Fruit fly (Drosophila melanogaster): ENCODE results near the gene CG14050.

CG14050 gene

dm6 chrX:2296230-2297044 lies 29.6 kb downstream of the CG14050 start (continued):
- TF ChIP-seq bab2 (GFP tag; optimal IDR thresholded peaks at IDR 0.05) (peak; percentile 91), sob (GFP tag; IDR thresholded peaks at IDR 0.05) (peak; percentile 76), CG16815 (GFP tag; optimal IDR thresholded peaks at IDR 0.05) (peak; percentile 96), sima (GFP tag; optimal IDR thresholded peaks at IDR 0.05) (peak; percentile 78), CG2120 (GFP tag; optimal IDR thresholded peaks at IDR 0.05) (peak; percentile 94), CG8359 (GFP tag; optimal IDR thresholded peaks at IDR 0.05; ENCODE audit: borderline replicate concordance) (peak; percentile 88), CG14050 (GFP tag; IDR thresholded peaks at IDR 0.05) (peak; percentile 55), wdn (GFP tag; IDR thresholded peaks at IDR 0.05) (no peak), CG3065 (GFP tag; optimal IDR thresholded peaks at IDR 0.05) (peak; percentile 80), CG10654 (GFP tag; optimal IDR thresholded peaks at IDR 0.05) (peak; percentile 88), CG3407 (GFP tag; optimal IDR thresholded peaks at IDR 0.05) (peak; percentile 86), tx (GFP tag; optimal IDR thresholded peaks at IDR 0.05) (peak; percentile 94), Camta (GFP tag; optimal IDR thresholded peaks at IDR 0.05) (peak; percentile 95), CG15011 (GFP tag; optimal IDR thresholded peaks at IDR 0.05) (peak; percentile 93), CG4820 (GFP tag; optimal IDR thresholded peaks at IDR 0.05) (peak; percentile 92), CG31224 (GFP tag; IDR thresholded peaks at IDR 0.05) (peak; percentile 57), CG30403 (GFP tag; optimal IDR thresholded peaks at IDR 0.05) (peak; percentile 95), CG4328 (GFP tag; optimal IDR thresholded peaks at IDR 0.05) (peak; percentile 87), onecut (GFP tag; IDR thresholded peaks at IDR 0.05) (peak; percentile 90), Ptx1 (GFP tag; IDR thresholded peaks at IDR 0.05) (peak; percentile 88), CG12299 (tag; optimal IDR thresholded peaks at IDR 0.05) (peak; percentile 79), Atf-2 (GFP tag; optimal IDR thresholded peaks at IDR 0.05) (peak; percentile 97), HmgZ (tag; optimal IDR thresholded peaks at IDR 0.05) (peak; percentile 90), Dip3 (GFP tag; optimal IDR thresholded peaks at IDR 0.05) (peak; percentile 81), CG6791 (GFP tag; IDR thresholded peaks at IDR 0.05; ENCODE audit: partially characterized antibody) (no peak), Sox102F (GFP tag; optimal IDR thresholded peaks at IDR 0.05) (peak; percentile 90), Dbx (GFP tag; IDR thresholded peaks at IDR 0.05) (no peak; the same call in 1 of the 3 replicates), CG7987 (GFP tag; optimal IDR thresholded peaks at IDR 0.05) (peak; percentile 66), Oaz (GFP tag; IDR thresholded peaks at IDR 0.05) (peak; percentile 51), Sox100B (GFP tag; optimal IDR thresholded peaks at IDR 0.05) (peak; percentile 97), CG17385 (GFP tag; optimal IDR thresholded peaks at IDR 0.05) (peak; percentile 91), GATAe (GFP tag; conservative IDR thresholded peaks at IDR 0.05) (no peak), fd96Cb (tag; optimal IDR thresholded peaks at IDR 0.05) (peak; percentile 94), HLHmδ (GFP tag; optimal IDR thresholded peaks at IDR 0.05) (no peak), CG42726 (GFP tag; IDR thresholded peaks at IDR 0.05; ENCODE audit: partially characterized antibody) (no peak), CG16813 (GFP tag; IDR thresholded peaks at IDR 0.05; ENCODE audit: partially characterized antibody) (no peak), CG4730 (GFP tag; IDR thresholded peaks at IDR 0.05) (no peak; the same call in none of the 2 replicates), lbe (GFP tag; optimal IDR thresholded peaks at IDR 0.05) (peak; percentile 58), CG7357 (GFP tag; IDR thresholded peaks at IDR 0.05) (peak; percentile 80), chif (GFP tag; optimal IDR thresholded peaks at IDR 0.05) (peak; percentile 93 to 96), CG7745 (tag; optimal IDR thresholded peaks at IDR 0.05) (no peak), YL-1 (GFP tag; optimal IDR thresholded peaks at IDR 0.05) (peak; percentile 77), BEAF-32 (GFP tag; optimal IDR thresholded peaks at IDR 0.05) (peak; percentile 7), aop (GFP tag; IDR thresholded peaks at IDR 0.05) (no peak), CG18599 (GFP tag; optimal IDR thresholded peaks at IDR 0.05) (peak; percentile 94), CG18011 (GFP tag; optimal IDR thresholded peaks at IDR 0.05) (peak; percentile 79), fru (optimal IDR thresholded peaks at IDR 0.05) (no peak), Ada2b (GFP tag; IDR thresholded peaks at IDR 0.05) (peak; percentile 70), tna (GFP tag; IDR thresholded peaks at IDR 0.05; ENCODE audit: partially characterized antibody) (no peak)
